Fruit fly (Drosophila melanogaster): ENCODE results near the gene p130CAS.

DNA sequence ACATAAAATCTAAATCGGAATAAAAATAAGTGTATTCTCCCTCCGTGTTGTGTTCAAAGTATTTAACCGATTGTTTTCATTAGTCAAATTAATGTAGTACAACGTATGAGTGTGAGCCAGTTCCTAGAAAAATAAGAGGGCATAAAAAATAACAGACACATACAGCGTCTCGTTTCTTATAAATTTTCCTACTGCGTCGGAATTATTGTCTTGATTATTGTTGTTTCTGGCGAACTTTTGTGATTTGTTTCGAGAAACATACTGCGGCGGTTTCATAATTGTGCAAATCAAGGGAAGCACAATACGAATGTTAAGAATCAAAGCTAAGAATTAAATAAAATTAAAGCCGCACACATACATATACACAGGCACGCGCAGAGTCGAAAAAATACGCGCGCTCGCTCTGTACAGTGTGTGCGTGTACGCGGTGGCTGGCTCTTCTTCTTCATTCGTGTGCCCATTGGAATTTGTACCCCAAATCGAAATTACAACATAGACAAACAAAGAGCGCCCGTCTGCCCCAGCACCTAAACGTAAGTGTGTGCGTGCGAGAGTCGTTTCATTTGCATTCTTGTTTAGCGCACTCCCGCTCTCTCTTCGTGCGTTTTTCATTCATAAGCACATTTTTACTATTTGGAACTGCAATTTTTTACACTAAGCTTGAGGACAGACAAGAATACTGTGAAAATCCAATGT lies 20.5 kb upstream of the p130CAS start:
- TF ChIP-seq Crg-1 (GFP tag; optimal IDR thresholded peaks at IDR 0.05) (no peak), CG33017 (tag; optimal IDR thresholded peaks at IDR 0.05) (peak; percentile 34), CG7045 (GFP tag; optimal IDR thresholded peaks at IDR 0.05) (no peak), CG11617 (GFP tag; optimal IDR thresholded peaks at IDR 0.05) (no peak), Mnt (GFP tag; optimal IDR thresholded peaks at IDR 0.05) (peak; percentile 40), CG14711 (tag; optimal IDR thresholded peaks at IDR 0.05) (no peak), CG7101 (tag; optimal IDR thresholded peaks at IDR 0.05) (no peak), CG5204 (GFP tag; optimal IDR thresholded peaks at IDR 0.05) (peak; percentile 50), Hr96 (GFP tag; optimal IDR thresholded peaks at IDR 0.05) (peak; percentile 57), bab1 (GFP tag; optimal IDR thresholded peaks at IDR 0.05) (no peak), cic (GFP tag; optimal IDR thresholded peaks at IDR 0.05) (peak; percentile 81), pad (GFP tag; optimal IDR thresholded peaks at IDR 0.05) (no peak), cnc (optimal IDR thresholded peaks at IDR 0.05) (no peak), toe (GFP tag; optimal IDR thresholded peaks at IDR 0.05) (no peak)
